Worm (Caenorhabditis elegans): Measurements from ENCODE around the gene ZK1010.5.

ZK1010.5 gene

DNA sequence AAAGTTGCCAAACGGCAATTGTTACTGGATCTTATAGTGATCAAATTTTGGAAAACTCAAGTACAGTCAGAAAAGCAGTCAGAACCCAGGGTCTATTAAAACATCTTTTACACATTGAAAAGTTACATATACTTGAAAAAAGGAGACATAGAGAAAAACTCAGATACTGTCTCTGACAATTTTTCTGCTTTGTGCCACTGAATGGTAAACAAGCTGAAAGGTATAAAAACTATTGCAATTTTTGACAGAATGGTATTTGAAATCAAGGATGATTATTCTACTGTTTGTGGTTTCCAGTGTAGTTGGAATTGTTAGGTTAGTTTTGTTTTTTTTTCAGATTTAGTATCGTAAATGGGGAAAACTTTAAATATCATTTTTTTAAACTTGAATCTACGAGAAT is 33.4 kb upstream of the ZK1010.5 start, which contains the start of gene cyp-13A11:
Gene cyp-13A11 (plus strand): TSS at position 266 of the 400 bp plus-strand sequence.
- TF ChIP-seq snpc-1.3 (tag; optimal IDR thresholded peaks at IDR 0.05; ENCODE audit: insufficient read depth) (no peak), lsl-1 (GFP tag; optimal IDR thresholded peaks at IDR 0.05) (no peak)

DNA sequence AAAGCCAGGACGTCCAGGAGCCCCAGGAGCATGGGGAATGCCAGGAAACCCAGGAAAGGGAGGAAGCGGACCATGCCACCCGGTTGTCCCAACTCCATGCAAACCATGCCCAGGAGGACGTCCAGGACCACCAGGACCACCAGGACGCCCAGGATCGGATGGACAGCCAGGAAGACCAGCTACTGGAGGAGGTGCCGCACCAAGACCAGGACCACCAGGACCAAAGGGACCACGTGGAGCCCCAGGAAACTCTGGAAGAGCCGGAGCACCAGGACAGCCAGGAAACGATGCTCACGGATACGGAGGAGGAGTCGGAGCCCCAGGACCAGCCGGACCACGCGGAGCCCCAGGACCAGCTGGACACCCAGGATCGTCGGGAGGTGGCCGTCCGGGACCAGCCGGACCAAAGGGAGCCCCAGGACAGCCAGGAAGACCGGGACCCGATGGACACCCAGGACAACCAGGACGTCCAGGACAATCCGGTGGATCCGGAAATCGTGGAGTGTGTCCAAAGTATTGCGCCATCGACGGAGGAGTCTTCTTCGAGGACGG is 32.3 kb upstream of the ZK1010.5 start:
- TF ChIP-seq zfh-2 (GFP tag; conservative IDR thresholded peaks at IDR 0.05): peak; percentile 95
- TF ChIP-seq ekl-4 (GFP tag; IDR thresholded peaks at IDR 0.05): no peak
- TF ChIP-seq egrh-3 (GFP tag; IDR thresholded peaks at IDR 0.05): peak; percentile 95
- TF ChIP-seq dox-1 (GFP tag; IDR thresholded peaks at IDR 0.05): peak; percentile 52; the same call in 1 of the 2 replicates
- 0 out of 2 replicates have a peak, but pooled peaks have one; percentile 36 for TF ChIP-seq hsf-1 (GFP tag; IDR thresholded peaks at IDR 0.05)
- no peak for TF ChIP-seq unc-130 (GFP tag; optimal IDR thresholded peaks at IDR 0.05)
- no peak for TF ChIP-seq attf-3 (GFP tag; conservative IDR thresholded peaks at IDR 0.05)
- no peak for TF ChIP-seq nfya-2 (GFP tag; IDR thresholded peaks at IDR 0.05)

DNA sequence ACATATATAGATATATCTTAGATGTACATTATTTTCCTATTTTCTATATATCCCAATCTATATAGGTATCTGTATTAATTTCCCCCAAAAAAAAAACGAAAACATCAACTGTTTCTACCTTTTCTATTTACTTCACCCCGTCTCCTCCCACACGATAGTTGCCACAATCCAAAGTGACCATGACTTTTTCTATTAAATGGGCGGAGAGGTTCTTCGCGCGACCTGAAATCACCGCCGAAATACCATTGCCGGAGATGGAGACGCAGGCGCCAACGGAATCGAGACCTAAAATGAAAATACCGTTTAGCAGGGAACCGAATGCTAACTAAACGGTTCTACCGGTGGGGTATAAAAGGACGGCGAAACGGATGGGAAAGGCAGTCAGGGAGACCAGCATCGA is 31.3 kb upstream of the ZK1010.5 start, which contains the start of gene col-98:
Gene col-98 (plus strand): TSS at position 390 of the 400 bp plus-strand sequence.
- TF ChIP-seq efl-1 (GFP tag; optimal IDR thresholded peaks at IDR 0.05): no peak
- no peak for TF ChIP-seq egl-44 (GFP tag; IDR thresholded peaks at IDR 0.05)
- TF ChIP-seq F33H1.4 (GFP tag; IDR thresholded peaks at IDR 0.05): no peak
- no peak for TF ChIP-seq repo-1 (tag; optimal IDR thresholded peaks at IDR 0.05)
- TF ChIP-seq B0261.1 (tag; optimal IDR thresholded peaks at IDR 0.05): no peak
- no peak for TF ChIP-seq ccch-3 (GFP tag; optimal IDR thresholded peaks at IDR 0.05)

DNA sequence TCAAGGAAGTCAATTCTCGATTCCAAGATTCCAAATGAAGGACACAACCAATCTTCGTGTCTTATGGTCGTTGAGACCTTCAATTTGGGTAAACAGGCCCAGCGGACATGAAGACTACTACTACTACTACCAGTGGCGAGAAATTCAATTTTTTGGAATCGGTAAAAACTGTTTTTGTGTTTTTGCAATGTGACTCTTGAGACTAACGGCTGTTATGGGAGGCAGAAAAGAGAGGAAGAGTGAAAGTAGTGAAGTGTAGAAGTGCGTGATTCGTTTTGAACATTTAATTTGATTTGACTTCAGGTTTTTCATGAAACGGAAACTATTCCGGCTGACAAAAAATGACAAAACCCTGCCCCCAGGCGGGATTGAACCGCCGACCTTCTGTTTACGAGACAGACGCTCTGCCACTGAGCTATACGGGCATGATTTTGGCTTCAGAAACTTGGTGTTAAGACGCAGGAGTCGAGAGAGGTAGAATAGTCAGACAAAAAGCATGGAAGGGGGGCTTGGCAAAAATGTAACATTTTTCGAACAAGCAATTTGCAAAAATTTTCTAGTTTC is 28.5 kb upstream of the ZK1010.5 start:
- TF ChIP-seq hlh-26 (GFP tag; conservative IDR thresholded peaks at IDR 0.05) (no peak), atf-7 (tag; optimal IDR thresholded peaks at IDR 0.05) (peak; percentile 1), lsl-1 (GFP tag; optimal IDR thresholded peaks at IDR 0.05) (peak; percentile 23), ztf-22 (GFP tag; optimal IDR thresholded peaks at IDR 0.05) (no peak), lsy-27 (tag; optimal IDR thresholded peaks at IDR 0.05; ENCODE audit: borderline replicate concordance, insufficient read depth) (peak; percentile 81), B0035.1 (tag; optimal IDR thresholded peaks at IDR 0.05) (no peak), ZK185.1 (tag; optimal IDR thresholded peaks at IDR 0.05; ENCODE audit: poor library complexity, severe bottlenecking) (no peak), F57C9.4 (tag; optimal IDR thresholded peaks at IDR 0.05) (no peak), pha-4 (tag; optimal IDR thresholded peaks at IDR 0.05) (no peak), him-1 (tag; optimal IDR thresholded peaks at IDR 0.05) (peak; percentile 69), rec-8 (tag; optimal IDR thresholded peaks at IDR 0.05) (peak; percentile 12 to 37), attf-5 (GFP tag; optimal IDR thresholded peaks at IDR 0.05) (peak; percentile 25), nhr-80 (tag; optimal IDR thresholded peaks at IDR 0.05) (peak; percentile 15), F57A8.1 (GFP tag; optimal IDR thresholded peaks at IDR 0.05) (no peak), attf-6 (GFP tag; IDR thresholded peaks at IDR 0.05) (no peak), somi-1 (GFP tag; optimal IDR thresholded peaks at IDR 0.05) (peak; percentile 13), mcd-1 (GFP tag; IDR thresholded peaks at IDR 0.05) (peak; percentile 59), tbx-9 (tag; optimal IDR thresholded peaks at IDR 0.05; ENCODE audit: borderline replicate concordance) (no peak), ztf-3 (GFP tag; optimal IDR thresholded peaks at IDR 0.05) (no peak), cebp-2 (GFP tag; IDR thresholded peaks at IDR 0.05) (no peak), D2030.7 (GFP tag; IDR thresholded peaks at IDR 0.05) (0 out of 2 replicates have a peak, but pooled peaks have one; percentile 13), hsf-1 (GFP tag; IDR thresholded peaks at IDR 0.05) (no peak), hlh-12 (tag; optimal IDR thresholded peaks at IDR 0.05) (no peak), madf-6 (GFP tag; IDR thresholded peaks at IDR 0.05) (peak; percentile 31; the same call in 1 of the 2 replicates), ztf-25 (GFP tag; IDR thresholded peaks at IDR 0.05) (0 out of 2 replicates have a peak, but pooled peaks have one; percentile 54), madf-8 (GFP tag; conservative IDR thresholded peaks at IDR 0.05) (no peak), lin-35 (GFP tag; optimal IDR thresholded peaks at IDR 0.05) (peak in 1 of 3 experiments; percentile 44), C17E4.6 (GFP tag; IDR thresholded peaks at IDR 0.05) (no peak)

Data from whole organism, young adult.